Worm (Caenorhabditis elegans) whole organism, young adult: ENCODE data around the gene str-136.
A peak's percentile ranks its signal among the peaks of the same experiment; 100 is the strongest.

ENCODE experiments used
- B0019.2 ChIP-seq: fragments of 200-800 bp; sonication (Bioruptor generic); conservative IDR thresholded peaks from 2 replicates; pipeline ENCODE4 v1.3.6; 2022; ENCODE audit warnings: missing genetic modification reagents, missing genetic modification characterization, missing compliant biosample characterization
- B0261.1 ChIP-seq: sonication (generic microtip); optimal IDR thresholded peaks from 2 replicates; lab custom pipeline; 2016; ENCODE audit warnings: mild to moderate bottlenecking, missing genetic modification characterization, moderate library complexity, missing compliant biosample characterization
- B0336.3 ChIP-seq: fragments of 200-800 bp; sonication (Bioruptor generic); IDR thresholded peaks from 2 replicates; pipeline ENCODE4 v1.3.6; 2022; ENCODE audit warnings: missing genetic modification characterization, missing compliant biosample characterization
- F57A8.1 ChIP-seq: fragments of 200-800 bp; sonication (Bioruptor generic); optimal IDR thresholded peaks from 2 replicates; lab custom pipeline; 2018; ENCODE audit warnings: mild to moderate bottlenecking, missing genetic modification characterization, moderate library complexity, missing compliant biosample characterization
- F57C9.4 ChIP-seq: sonication (generic microtip); optimal IDR thresholded peaks from 2 replicates; lab custom pipeline; 2017; ENCODE audit warnings: mild to moderate bottlenecking, missing genetic modification characterization, missing compliant biosample characterization
- K12H6.12 ChIP-seq: fragments of 200-800 bp; sonication (Bioruptor generic); optimal IDR thresholded peaks from 2 replicates; lab custom pipeline; 2018; ENCODE audit warnings: mild to moderate bottlenecking, missing genetic modification characterization, missing compliant biosample characterization
- Y53G8AR.9 ChIP-seq: fragments of 200-800 bp; sonication (Bioruptor generic); conservative IDR thresholded peaks from 2 replicates; pipeline ENCODE4 v1.3.6; 2022; ENCODE audit warnings: missing genetic modification reagents, missing genetic modification characterization, missing compliant biosample characterization
- ZK185.1 ChIP-seq: sonication (generic microtip); optimal IDR thresholded peaks from 2 replicates; lab custom pipeline; 2016; ENCODE audit warnings: mild to moderate bottlenecking, missing genetic modification characterization, missing compliant biosample characterization; ENCODE audit not compliant: poor library complexity, severe bottlenecking
- akir-1 ChIP-seq: fragments of 200-800 bp; sonication (Bioruptor generic); optimal IDR thresholded peaks from 2 replicates; lab custom pipeline; 2018; ENCODE audit warnings: mild to moderate bottlenecking, missing genetic modification characterization, moderate library complexity, missing compliant biosample characterization
- aptf-3 ChIP-seq: fragments of 200-800 bp; sonication (Bioruptor generic); IDR thresholded peaks from 2 replicates; pipeline ENCODE4 v1.3.6; 2022; ENCODE audit warnings: missing genetic modification characterization, missing compliant biosample characterization
- atf-7 ChIP-seq: sonication (generic microtip); optimal IDR thresholded peaks from 2 replicates; lab custom pipeline; 2017; ENCODE audit warnings: mild to moderate bottlenecking, missing genetic modification characterization, missing compliant biosample characterization
- attf-3 ChIP-seq: fragments of 200-800 bp; sonication (Bioruptor generic); conservative IDR thresholded peaks from 2 replicates; pipeline ENCODE4 v1.3.6; 2022; ENCODE audit warnings: missing genetic modification reagents, missing genetic modification characterization, missing compliant biosample characterization
- bed-1 ChIP-seq: fragments of 200-800 bp; sonication (Bioruptor generic); IDR thresholded peaks from 2 replicates; pipeline ENCODE4 v1.3.6; 2022; ENCODE audit warnings: missing genetic modification reagents, missing genetic modification characterization, missing compliant biosample characterization
- bed-2 ChIP-seq: fragments of 200-800 bp; sonication (Bioruptor generic); IDR thresholded peaks from 2 replicates; pipeline ENCODE4 v1.3.6; 2022; ENCODE audit warnings: missing genetic modification reagents, missing genetic modification characterization, missing compliant biosample characterization
- cebp-1 ChIP-seq, 2 experiments: fragments of 200-800 bp in 1 of 2; sonication (Bioruptor generic) in 1 of 2; sonication (generic microtip) in 1 of 2; IDR thresholded peaks in 1 of 2; optimal IDR thresholded peaks in 1 of 2; 2 replicates each; pipeline versions ENCODE4 v1.3.6 to Lab custom; 2017 to 2022; ENCODE audit warnings: missing compliant biosample characterization in 2 of 2, missing genetic modification characterization in 2 of 2, mild to moderate bottlenecking in 1 of 2, missing genetic modification reagents in 1 of 2, moderate library complexity in 1 of 2
- ceh-40 ChIP-seq: fragments of 200-800 bp; sonication (Bioruptor generic); IDR thresholded peaks from 2 replicates; pipeline ENCODE4 v1.3.6; 2022; ENCODE audit warnings: missing genetic modification characterization, missing compliant biosample characterization
- hlh-26 ChIP-seq: fragments of 200-800 bp; sonication (Bioruptor generic); conservative IDR thresholded peaks from 2 replicates; pipeline ENCODE4 v1.3.6; 2022; ENCODE audit warnings: missing genetic modification reagents, missing genetic modification characterization, missing compliant biosample characterization
- hmg-20 ChIP-seq: fragments of 200-800 bp; sonication (Bioruptor generic); IDR thresholded peaks from 2 replicates; pipeline ENCODE4 v1.3.6; 2022; ENCODE audit warnings: missing genetic modification reagents, missing genetic modification characterization, missing compliant biosample characterization
- hsf-1 ChIP-seq: fragments of 200-800 bp; sonication (Bioruptor generic); IDR thresholded peaks from 2 replicates; pipeline ENCODE4 v1.3.6; 2022; ENCODE audit warnings: missing genetic modification reagents, missing genetic modification characterization, missing compliant biosample characterization
- lag-1 ChIP-seq: fragments of 200-800 bp; sonication (Bioruptor generic); IDR thresholded peaks from 2 replicates; pipeline ENCODE4 v1.3.6; 2022; ENCODE audit warnings: missing genetic modification reagents, missing genetic modification characterization, missing compliant biosample characterization
- let-607 ChIP-seq, 2 experiments: fragments of 200-800 bp in 1 of 2; sonication (Bioruptor generic) in 1 of 2; sonication (generic microtip) in 1 of 2; optimal IDR thresholded peaks; 2 replicates each; lab custom pipeline; 2016 to 2018; ENCODE audit warnings: mild to moderate bottlenecking in 2 of 2, missing compliant biosample characterization in 2 of 2, missing genetic modification characterization in 2 of 2, moderate library complexity in 2 of 2, missing genotype in 1 of 2
- lin-40 ChIP-seq: sonication (generic microtip); optimal IDR thresholded peaks from 2 replicates; lab custom pipeline; 2016; ENCODE audit warnings: missing genetic modification characterization, mild to moderate bottlenecking, missing compliant biosample characterization, missing genotype, missing genetic modification reagents
- madf-6 ChIP-seq: fragments of 200-800 bp; sonication (Bioruptor generic); IDR thresholded peaks from 2 replicates; pipeline ENCODE4 v1.3.6; 2022; ENCODE audit warnings: missing genetic modification reagents, missing genetic modification characterization, missing compliant biosample characterization
- mcd-1 ChIP-seq: fragments of 200-800 bp; sonication (Bioruptor generic); IDR thresholded peaks from 2 replicates; pipeline ENCODE4 v1.3.6; 2022; ENCODE audit warnings: missing genetic modification reagents, missing genetic modification characterization, missing compliant biosample characterization
- nfya-1 ChIP-seq: sonication (generic microtip); optimal IDR thresholded peaks from 2 replicates; lab custom pipeline; 2017; ENCODE audit warnings: antibody characterized with exemption, missing compliant biosample characterization, missing genetic modification characterization, borderline replicate concordance; ENCODE audit not compliant: insufficient read depth
- nfya-2 ChIP-seq: fragments of 200-800 bp; sonication (Bioruptor generic); IDR thresholded peaks from 2 replicates; pipeline ENCODE4 v1.3.6; 2022; ENCODE audit warnings: missing genetic modification reagents, missing genetic modification characterization, missing compliant biosample characterization
- nhr-80 ChIP-seq: sonication (generic microtip); optimal IDR thresholded peaks from 2 replicates; lab custom pipeline; 2016; ENCODE audit warnings: missing genetic modification characterization, missing compliant biosample characterization
- nhr-90 ChIP-seq: sonication (generic microtip); optimal IDR thresholded peaks from 2 replicates; lab custom pipeline; 2016; ENCODE audit warnings: missing genotype, mild to moderate bottlenecking, missing genetic modification characterization, missing compliant biosample characterization
- rec-8 ChIP-seq, 2 experiments: sonication (generic microtip); optimal IDR thresholded peaks; 2 replicates each; lab custom pipeline; 2016; ENCODE audit warnings: mild to moderate bottlenecking in 2 of 2, missing genetic modification characterization in 2 of 2, missing genetic modification reagents in 2 of 2, missing genotype in 2 of 2, missing biosample characterization in 1 of 2, missing compliant biosample characterization in 1 of 2, moderate library complexity in 1 of 2
- repo-1 ChIP-seq: sonication (generic microtip); optimal IDR thresholded peaks from 2 replicates; lab custom pipeline; 2017; ENCODE audit warnings: mild to moderate bottlenecking, missing genetic modification characterization, missing compliant biosample characterization
- sea-2 ChIP-seq: fragments of 200-800 bp; sonication (Bioruptor generic); IDR thresholded peaks from 2 replicates; pipeline ENCODE4 v1.3.6; 2022; ENCODE audit warnings: missing genetic modification characterization, missing compliant biosample characterization
- snpc-4 ChIP-seq, 5 experiments: fragments of 150-350 bp in 1 of 5; sonication (generic microtip) in 4 of 5; optimal IDR thresholded peaks; 2 replicates each; lab custom pipeline; 2014 to 2018; ENCODE audit warnings: missing genetic modification characterization in 5 of 5, missing biosample characterization in 3 of 5, antibody characterized with exemption in 2 of 5, mild to moderate bottlenecking in 2 of 5, missing compliant biosample characterization in 2 of 5, missing genotype in 2 of 5, moderate library complexity in 2 of 5, missing genetic modification reagents in 1 of 5
- somi-1 ChIP-seq: fragments of 200-800 bp; sonication (Bioruptor generic); optimal IDR thresholded peaks from 2 replicates; lab custom pipeline; 2018; ENCODE audit warnings: mild to moderate bottlenecking, missing genetic modification characterization, missing compliant biosample characterization
- sptf-2 ChIP-seq: fragments of 200-800 bp; sonication (Bioruptor generic); optimal IDR thresholded peaks from 2 replicates; lab custom pipeline; 2018; ENCODE audit warnings: mild to moderate bottlenecking, missing genetic modification characterization, missing compliant biosample characterization
- ztf-22 ChIP-seq: fragments of 200-800 bp; sonication (Bioruptor generic); optimal IDR thresholded peaks from 2 replicates; lab custom pipeline; 2018; ENCODE audit warnings: mild to moderate bottlenecking, missing genetic modification characterization, moderate library complexity, missing compliant biosample characterization
- ztf-25 ChIP-seq: fragments of 200-800 bp; sonication (Bioruptor generic); IDR thresholded peaks from 2 replicates; pipeline ENCODE4 v1.3.6; 2022; ENCODE audit warnings: missing genetic modification reagents, missing genetic modification characterization, missing compliant biosample characterization
- ztf-26 ChIP-seq: sonication (generic microtip); optimal IDR thresholded peaks from 2 replicates; lab custom pipeline; 2017; ENCODE audit warnings: missing genetic modification characterization, missing compliant biosample characterization

Gene str-136

ce11 chrV:8288125-8288806 is 9.5 kb upstream of the str-136 start:
- peak; percentile 81; the same call in 1 of the 2 replicates for TF ChIP-seq cebp-1 (GFP tag; IDR thresholded peaks at IDR 0.05; lab: Robert Waterston, UW)
- TF ChIP-seq cebp-1 (tag; optimal IDR thresholded peaks at IDR 0.05; lab: Kevin White, UChicago), result peak; percentile 94
- TF ChIP-seq nhr-80, result peak; percentile 36
- no peak for TF ChIP-seq hlh-26 (GFP tag; lab: Robert Waterston, UW)
- no peak for TF ChIP-seq snpc-4 (GFP tag; optimal IDR thresholded peaks at IDR 0.05; lab: Kevin White, UChicago)
- TF ChIP-seq snpc-4 (tag; optimal IDR thresholded peaks at IDR 0.05; lab: Kevin White, UChicago), result peak in 1 of 4 experiments; percentile 7
- TF ChIP-seq, all 124 proteins: peak for 3

ce11 chrV:8285455-8285854 is 6.7 kb upstream of the str-136 start:
- TF ChIP-seq cebp-1 (GFP tag; IDR thresholded peaks at IDR 0.05; lab: Robert Waterston, UW), result no peak
- no peak for TF ChIP-seq cebp-1 (tag; optimal IDR thresholded peaks at IDR 0.05; lab: Kevin White, UChicago)
- peak; percentile 66 for TF ChIP-seq nhr-80

- TF ChIP-seq atf-7 (tag; lab: Kevin White, UChicago), result no peak
- TF ChIP-seq, all 124 proteins: peak for 0
Measured at ce11 chrV:8284800-8285199, 6.1 kb upstream of the str-136 start, which contains the start of gene slc-17.5. Gene slc-17.5 (minus strand): TSS chrV:8284900.

ce11 chrV:8282933-8283332 is 4.2 kb upstream of the str-136 start:
- TF ChIP-seq hmg-20 (GFP tag; lab: Robert Waterston, UW), result no peak
- no peak for TF ChIP-seq nfya-1 (tag; lab: Kevin White, UChicago)
- TF ChIP-seq B0336.3, result no peak
- no peak for TF ChIP-seq sptf-2 (GFP tag; lab: Kevin White, UChicago)
- peak in 1 of 2 experiments; percentile 52 for TF ChIP-seq let-607 (tag; optimal IDR thresholded peaks at IDR 0.05; lab: Kevin White, UChicago)
- peak; percentile 35 for TF ChIP-seq nhr-80
- no peak for TF ChIP-seq hsf-1 (GFP tag; lab: Robert Waterston, UW)
- no peak for TF ChIP-seq mcd-1 (GFP tag; lab: Robert Waterston, UW)
- no peak for TF ChIP-seq F57A8.1 (GFP tag; lab: Kevin White, UChicago)
- no peak for TF ChIP-seq lin-40

ce11 chrV:8281646-8282045 is 2.9 kb upstream of the str-136 start:
- TF ChIP-seq ZK185.1 (tag; lab: Kevin White, UChicago) (no peak), somi-1 (no peak), ztf-26 (tag; lab: Kevin White, UChicago) (no peak), nhr-90 (tag; lab: Kevin White, UChicago) (no peak), Y53G8AR.9 (no peak), B0261.1 (tag; lab: Kevin White, UChicago) (no peak), lag-1 (GFP tag; lab: Robert Waterston, UW) (no peak), aptf-3 (GFP tag; lab: Robert Waterston, UW) (no peak), bed-1 (GFP tag; lab: Robert Waterston, UW) (no peak), hlh-26 (GFP tag; lab: Robert Waterston, UW) (no peak), attf-3 (GFP tag; lab: Robert Waterston, UW) (no peak), ztf-22 (GFP tag; lab: Kevin White, UChicago) (no peak), rec-8 (tag; optimal IDR thresholded peaks at IDR 0.05; lab: Kevin White, UChicago) (no peak)

- TF ChIP-seq K12H6.12 (tag; lab: Kevin White, UChicago) (no peak), sea-2 (GFP tag; lab: Robert Waterston, UW) (no peak), let-607 (tag; optimal IDR thresholded peaks at IDR 0.05; lab: Kevin White, UChicago) (no peak), F57C9.4 (tag; lab: Kevin White, UChicago) (no peak), akir-1 (GFP tag; lab: Kevin White, UChicago) (no peak), ztf-26 (tag; lab: Kevin White, UChicago) (no peak), repo-1 (tag; lab: Kevin White, UChicago) (no peak), somi-1 (no peak), ceh-40 (GFP tag; lab: Robert Waterston, UW) (no peak), lag-1 (GFP tag; lab: Robert Waterston, UW) (no peak), ztf-25 (no peak), nfya-2 (GFP tag; lab: Robert Waterston, UW) (no peak), bed-2 (GFP tag; lab: Robert Waterston, UW) (no peak), B0019.2 (GFP tag; lab: Robert Waterston, UW) (no peak), madf-6 (no peak)
Measured at ce11 chrV:8280770-8281169, 2.0 kb upstream of the str-136 start, which contains the start of gene str-135. Gene str-135 (minus strand): TSS chrV:8280870.
